Worm (Caenorhabditis elegans): ENCODE measurements around the gene ttr-33.

- TF ChIP-seq ztf-11 (tag; optimal IDR thresholded peaks at IDR 0.05) (no peak), snpc-4 (tag; optimal IDR thresholded peaks at IDR 0.05) (no peak), aly-2 (tag; optimal IDR thresholded peaks at IDR 0.05) (no peak), nhr-11 (tag; optimal IDR thresholded peaks at IDR 0.05) (no peak), nhr-76 (tag; optimal IDR thresholded peaks at IDR 0.05) (no peak), elt-1 (tag; optimal IDR thresholded peaks at IDR 0.05) (no peak), fkh-10 (GFP tag; optimal IDR thresholded peaks at IDR 0.05) (no peak), ceh-82 (tag; optimal IDR thresholded peaks at IDR 0.05) (no peak), nhr-237 (tag; optimal IDR thresholded peaks at IDR 0.05) (no peak), tbx-2 (tag; optimal IDR thresholded peaks at IDR 0.05) (no peak), nhr-77 (tag; optimal IDR thresholded peaks at IDR 0.05) (no peak), egl-27 (tag; optimal IDR thresholded peaks at IDR 0.05) (no peak), eor-1 (tag; optimal IDR thresholded peaks at IDR 0.05) (no peak)
Measured at ce11 chrV:7876881-7877475, 39.3 kb upstream of the ttr-33 start, which contains the start of gene F40A3.3.

All from whole organism, L3 larva.